Worm (Caenorhabditis elegans) whole organism, L1 larva: ENCODE data around the gene Y39B6A.34.

Experiments used
- ama-1 ChIP-seq: fragments of 150-350 bp; optimal IDR thresholded peaks from 2 replicates; lab custom pipeline; 2014
- dpl-1 ChIP-seq, 3 experiments: fragments of 150-350 bp in 2 of 3; sonication (generic microtip) in 1 of 3; optimal IDR thresholded peaks; 2 replicates each; lab custom pipeline; 2014 to 2017; ENCODE audit warnings: missing biosample characterization in 3 of 3, missing genetic modification characterization in 3 of 3, missing genetic modification reagents in 3 of 3
- egl-27 ChIP-seq, 2 experiments: fragments of 150-350 bp in 1 of 2; sonication (generic microtip); optimal IDR thresholded peaks; 3 replicates each; lab custom pipeline; 2017 to 2018; ENCODE audit warnings: missing biosample characterization in 2 of 2, missing genetic modification characterization in 2 of 2, missing genetic modification reagents in 2 of 2
- jun-1 ChIP-seq: fragments of 150-350 bp; optimal IDR thresholded peaks from 2 replicates; lab custom pipeline; 2014; ENCODE audit warnings: missing biosample characterization, missing genetic modification reagents, missing genetic modification characterization
- lin-13 ChIP-seq: fragments of 150-350 bp; optimal IDR thresholded peaks from 2 replicates; lab custom pipeline; 2014; ENCODE audit warnings: missing biosample characterization, missing genetic modification reagents, missing genetic modification characterization
- lin-15B ChIP-seq: fragments of 150-350 bp; sonication (generic microtip); optimal IDR thresholded peaks from 3 replicates; lab custom pipeline; 2014; ENCODE audit warnings: missing biosample characterization, missing genetic modification characterization
- lin-39 ChIP-seq: fragments of 150-350 bp; optimal IDR thresholded peaks from 2 replicates; lab custom pipeline; 2014; ENCODE audit warnings: missing biosample characterization, missing genetic modification reagents, missing genetic modification characterization
- lsy-2 ChIP-seq, 2 experiments: fragments of 150-350 bp; optimal IDR thresholded peaks; 2 replicates each; lab custom pipeline; 2014; ENCODE audit warnings: missing biosample characterization in 2 of 2, missing genetic modification characterization in 2 of 2
- nhr-28 ChIP-seq: fragments of 150-350 bp; optimal IDR thresholded peaks from 2 replicates; lab custom pipeline; 2014; ENCODE audit warnings: missing biosample characterization, missing genetic modification characterization
- skn-1 ChIP-seq: fragments of 150-350 bp; optimal IDR thresholded peaks from 2 replicates; lab custom pipeline; 2014; ENCODE audit warnings: missing biosample characterization, missing genetic modification characterization
- snu-23 ChIP-seq: sonication (generic microtip); optimal IDR thresholded peaks from 2 replicates; lab custom pipeline; 2016; ENCODE audit warnings: missing genetic modification characterization, missing compliant biosample characterization
- sox-4 ChIP-seq: sonication (generic microtip); optimal IDR thresholded peaks from 2 replicates; lab custom pipeline; 2016; ENCODE audit warnings: missing genetic modification characterization, missing compliant biosample characterization
- unc-62 ChIP-seq: fragments of 150-350 bp; optimal IDR thresholded peaks from 2 replicates; lab custom pipeline; 2014; ENCODE audit warnings: missing biosample characterization, missing genetic modification reagents, missing genetic modification characterization
- ztf-11 ChIP-seq, 2 experiments: sonication (generic microtip); optimal IDR thresholded peaks; 2 replicates each; lab custom pipeline; 2016 to 2017; ENCODE audit warnings: missing genetic modification characterization in 2 of 2, missing biosample characterization in 1 of 2, missing compliant biosample characterization in 1 of 2

DNA sequence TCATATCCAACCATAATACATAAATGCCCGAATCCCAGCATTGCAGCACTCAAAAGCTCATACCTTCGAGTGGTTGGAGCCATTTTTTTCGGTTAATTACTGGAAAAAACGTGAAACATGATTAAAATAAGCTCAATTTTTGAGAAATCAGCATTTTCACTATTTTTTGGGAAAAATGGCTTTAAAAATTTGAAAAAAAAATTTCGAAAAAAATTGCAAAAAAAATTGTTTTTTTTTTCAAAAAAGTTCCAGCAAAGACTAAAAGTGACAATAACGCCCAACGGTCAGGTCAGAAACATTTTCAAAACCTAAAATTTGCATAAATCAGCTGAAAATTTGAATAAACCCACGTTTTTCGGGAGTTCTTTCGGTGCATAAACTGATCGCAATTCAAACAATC is 23.9 kb downstream of the Y39B6A.34 start, which contains the start of gene Y39B6A.29:
- TF ChIP-seq unc-62 (GFP tag; lab: Kevin White, UChicago) (no peak), nhr-28 (tag; lab: Kevin White, UChicago) (no peak), egl-27 (tag; optimal IDR thresholded peaks at IDR 0.05; lab: Kevin White, UChicago) (no peak), lin-13 (GFP tag; lab: Kevin White, UChicago) (no peak), ztf-11 (tag; optimal IDR thresholded peaks at IDR 0.05; lab: Kevin White, UChicago) (no peak), lin-39 (tag; lab: Kevin White, UChicago) (no peak), dpl-1 (GFP tag; optimal IDR thresholded peaks at IDR 0.05; lab: Kevin White, UChicago) (no peak), snu-23 (GFP tag; lab: Kevin White, UChicago) (no peak), lin-15B (tag; lab: Kevin White, UChicago) (no peak), ama-1 (lab: Kevin White, UChicago) (no peak), lsy-2 (tag; optimal IDR thresholded peaks at IDR 0.05; lab: Kevin White, UChicago) (no peak), jun-1 (tag; lab: Kevin White, UChicago) (no peak), sox-4 (no peak), skn-1 (tag; lab: Kevin White, UChicago) (no peak)
